Fruit fly (Drosophila melanogaster) whole organism, prepupa: ENCODE measurements around the gene rux.

ENCODE experiments used
- CG31627 ChIP-seq: fragments of 200-800 bp; sonication (Bioruptor generic); optimal IDR thresholded peaks from 3 replicates; lab custom pipeline; 2016; ENCODE audit warnings: missing biosample characterization, missing genetic modification characterization
- CG6854 ChIP-seq: fragments of 200-800 bp; sonication (Bioruptor generic); optimal IDR thresholded peaks from 2 replicates; lab custom pipeline; 2017; ENCODE audit warnings: missing biosample characterization, mild to moderate bottlenecking, missing genetic modification characterization
- Eip93F ChIP-seq: fragments of 200-800 bp; sonication (Bioruptor generic); optimal IDR thresholded peaks from 2 replicates; lab custom pipeline; 2016; ENCODE audit warnings: missing biosample characterization, mild to moderate bottlenecking, missing genetic modification characterization
- Ets96B ChIP-seq: fragments of 200-800 bp; optimal IDR thresholded peaks from 2 replicates; lab custom pipeline; 2019; ENCODE audit warnings: missing biosample characterization, mild to moderate bottlenecking, missing genetic modification characterization, moderate library complexity
- Gug ChIP-seq: fragments of 200-800 bp; sonication (Bioruptor generic); IDR thresholded peaks from 2 replicates; pipeline ENCODE4 v1.3.6; 2022; ENCODE audit warnings: missing biosample characterization, missing genetic modification characterization
- acj6 ChIP-seq: fragments of 200-800 bp; sonication (Bioruptor generic); optimal IDR thresholded peaks from 3 replicates; lab custom pipeline; 2016; ENCODE audit warnings: missing biosample characterization, missing genetic modification characterization
- pdm3 ChIP-seq: fragments of 200-800 bp; sonication (Bioruptor generic); optimal IDR thresholded peaks from 3 replicates; lab custom pipeline; 2016; ENCODE audit warnings: missing biosample characterization, missing genetic modification characterization
- vri ChIP-seq: fragments of 200-800 bp; sonication (Bioruptor generic); optimal IDR thresholded peaks from 3 replicates; lab custom pipeline; 2016; ENCODE audit warnings: missing biosample characterization, mild to moderate bottlenecking, missing genetic modification characterization

DNA sequence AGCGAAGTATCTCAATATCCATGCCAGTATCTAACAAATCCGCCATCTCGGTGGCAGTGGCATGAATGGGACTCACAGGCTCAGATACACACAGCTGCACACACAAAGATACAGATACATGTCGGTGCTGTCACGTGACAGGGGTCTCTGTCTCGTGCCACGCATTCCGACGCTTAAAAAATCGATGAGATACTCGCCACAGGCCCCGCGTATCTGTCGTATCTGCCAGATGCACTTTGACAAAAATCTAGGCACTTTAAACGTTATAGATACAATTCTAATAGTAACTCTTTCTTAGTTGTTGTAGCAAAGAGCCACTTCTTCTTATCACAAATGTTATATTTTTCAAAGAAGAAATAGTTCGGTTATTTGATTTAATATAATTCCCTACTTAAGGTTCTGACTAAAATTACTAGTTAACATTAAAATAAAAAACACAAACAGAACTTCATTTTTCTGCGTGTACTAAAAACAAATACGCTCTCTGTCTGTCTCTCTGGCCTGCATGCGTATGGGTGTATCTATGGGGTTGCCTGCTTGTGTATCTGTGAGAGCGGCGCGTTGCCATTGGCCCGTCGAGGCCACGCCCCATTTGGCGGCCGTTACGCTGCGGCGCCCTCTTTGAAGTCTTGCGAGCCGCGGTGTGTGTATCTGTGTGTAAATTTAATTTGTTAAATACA lies 36.7 kb downstream of the rux start, which contains the start of gene CG4766:
- peak; percentile 88 for TF ChIP-seq Ets96B
- TF ChIP-seq CG31627 (GFP tag; lab: Kevin White, UChicago): peak; percentile 83
- peak; percentile 22 for TF ChIP-seq CG6854
- peak; percentile 76 for TF ChIP-seq vri
- peak; percentile 73 for TF ChIP-seq Gug (GFP tag; lab: Robert Waterston, UW)
- peak; percentile 86 for TF ChIP-seq acj6 (GFP tag; lab: Kevin White, UChicago)
- TF ChIP-seq pdm3 (GFP tag; lab: Kevin White, UChicago): peak; percentile 85
- peak; percentile 23 for TF ChIP-seq Eip93F
